Fruit fly (Drosophila melanogaster) whole organism, embryonic: ENCODE data around the gene CG1638.

ENCODE experiments used
- Adf1 ChIP-seq: fragments of 200-800 bp; sonication (Bioruptor generic); IDR thresholded peaks from 2 replicates; pipeline ENCODE4 v1.3.6; 2022; ENCODE audit warnings: missing biosample characterization, missing genetic modification characterization
- CG10267 ChIP-seq: fragments of 200-800 bp; sonication (Bioruptor generic); optimal IDR thresholded peaks from 2 replicates; lab custom pipeline; 2018; ENCODE audit warnings: missing biosample characterization, mild to moderate bottlenecking, missing genetic modification characterization, moderate library complexity
- CG10321 ChIP-seq: fragments of 200-800 bp; sonication (Bioruptor generic); IDR thresholded peaks from 2 replicates; pipeline ENCODE4 v1.3.6; 2022; ENCODE audit warnings: missing biosample characterization, missing genetic modification characterization
- CG10431 ChIP-seq: fragments of 200-800 bp; sonication (Bioruptor generic); optimal IDR thresholded peaks from 3 replicates; lab custom pipeline; 2018; ENCODE audit warnings: missing biosample characterization, mild to moderate bottlenecking, missing genetic modification characterization
- CG10462 ChIP-seq: fragments of 200-800 bp; sonication (Bioruptor generic); optimal IDR thresholded peaks from 2 replicates; lab custom pipeline; 2016; ENCODE audit warnings: missing biosample characterization, missing genetic modification characterization
- CG1602 ChIP-seq: fragments of 200-800 bp; sonication (Bioruptor generic); optimal IDR thresholded peaks from 3 replicates; lab custom pipeline; 2016; ENCODE audit warnings: missing biosample characterization, missing genetic modification characterization
- CG17328 ChIP-seq: fragments of 200-800 bp; sonication (Bioruptor generic); IDR thresholded peaks from 2 replicates; pipeline ENCODE4 v1.3.6; 2022; ENCODE audit warnings: missing biosample characterization, missing genetic modification characterization
- CG17612 ChIP-seq: fragments of 200-800 bp; sonication (Bioruptor generic); IDR thresholded peaks from 2 replicates; pipeline ENCODE4 v1.3.6; 2022; ENCODE audit warnings: missing biosample characterization, missing genetic modification characterization
- CG17829 ChIP-seq: fragments of 200-800 bp; optimal IDR thresholded peaks from 2 replicates; lab custom pipeline; 2019; ENCODE audit warnings: missing biosample characterization, mild to moderate bottlenecking, missing genetic modification characterization, moderate library complexity
- CG3065 ChIP-seq: fragments of 200-800 bp; sonication (Bioruptor generic); optimal IDR thresholded peaks from 2 replicates; lab custom pipeline; 2016; ENCODE audit warnings: missing biosample characterization, missing genetic modification characterization
- CG31388 ChIP-seq: fragments of 200-800 bp; sonication (Bioruptor generic); optimal IDR thresholded peaks from 2 replicates; lab custom pipeline; 2016; ENCODE audit warnings: missing biosample characterization, missing genetic modification characterization
- CG34224 ChIP-seq: fragments of 200-800 bp; sonication (Bioruptor generic); IDR thresholded peaks from 3 replicates; pipeline ENCODE4 v1.3.6; 2022; ENCODE audit warnings: missing biosample characterization, missing genetic modification characterization; ENCODE audit not compliant: partially characterized antibody
- CG4282 ChIP-seq: fragments of 200-800 bp; sonication (Bioruptor generic); optimal IDR thresholded peaks from 2 replicates; lab custom pipeline; 2016; ENCODE audit warnings: missing biosample characterization, missing genetic modification characterization
- CG4328 ChIP-seq: fragments of 200-800 bp; sonication (Bioruptor generic); optimal IDR thresholded peaks from 3 replicates; lab custom pipeline; 2017; ENCODE audit warnings: missing biosample characterization, missing genetic modification reagents, missing genetic modification characterization
- CG4404 ChIP-seq: fragments of 200-800 bp; sonication (Bioruptor generic); IDR thresholded peaks from 2 replicates; pipeline ENCODE4 v1.3.6; 2022; ENCODE audit warnings: missing biosample characterization, missing genetic modification characterization
- CG6654 ChIP-seq: fragments of 200-800 bp; sonication (Bioruptor generic); optimal IDR thresholded peaks from 2 replicates; lab custom pipeline; 2017; ENCODE audit warnings: missing biosample characterization, mild to moderate bottlenecking, missing genetic modification characterization
- CG6689 ChIP-seq: fragments of 200-800 bp; sonication (Bioruptor generic); IDR thresholded peaks from 2 replicates; pipeline ENCODE4 v1.3.6; 2022; ENCODE audit warnings: missing biosample characterization, missing genetic modification characterization
- CG7786 ChIP-seq: fragments of 200-800 bp; sonication (Bioruptor generic); optimal IDR thresholded peaks from 2 replicates; lab custom pipeline; 2016; ENCODE audit warnings: missing biosample characterization, missing genetic modification characterization
- CG7963 ChIP-seq: fragments of 200-800 bp; sonication (Bioruptor generic); IDR thresholded peaks from 3 replicates; pipeline ENCODE4 v1.3.6; 2022; ENCODE audit warnings: missing biosample characterization, missing genetic modification characterization; ENCODE audit not compliant: partially characterized antibody
- CG8290 ChIP-seq, 3 experiments: fragments of 200-800 bp; sonication (Bioruptor generic); optimal IDR thresholded peaks; 2 replicates each; lab custom pipeline; 2016 to 2019; ENCODE audit warnings: missing biosample characterization in 3 of 3, missing genetic modification characterization in 3 of 3, mild to moderate bottlenecking in 2 of 3, moderate library complexity in 1 of 3
- CG9932 ChIP-seq: fragments of 200-800 bp; sonication (Bioruptor generic); IDR thresholded peaks from 2 replicates; pipeline ENCODE4 v1.3.6; 2022; ENCODE audit warnings: missing biosample characterization, missing genetic modification characterization
- Ets65A ChIP-seq: fragments of 200-800 bp; sonication (Bioruptor generic); peaks from one replicate; lab custom pipeline; 2016; ENCODE audit warnings: missing biosample characterization, missing genetic modification characterization
- GATAe ChIP-seq: fragments of 200-800 bp; sonication (Bioruptor generic); conservative IDR thresholded peaks from 2 replicates; pipeline ENCODE4 v1.3.6; 2022; ENCODE audit warnings: missing biosample characterization, missing genetic modification characterization
- HLH4C ChIP-seq: fragments of 200-800 bp; sonication (Bioruptor generic); IDR thresholded peaks from 3 replicates; pipeline ENCODE4 v1.3.6; 2022; ENCODE audit warnings: missing biosample characterization, missing genetic modification characterization; ENCODE audit not compliant: partially characterized antibody
- HLHmδ ChIP-seq: fragments of 200-800 bp; sonication (Bioruptor generic); optimal IDR thresholded peaks from 2 replicates; lab custom pipeline; 2018; ENCODE audit warnings: missing biosample characterization, mild to moderate bottlenecking, missing genetic modification characterization, moderate library complexity
- Hr3 ChIP-seq: fragments of 200-800 bp; sonication (Bioruptor generic); optimal IDR thresholded peaks from 3 replicates; lab custom pipeline; 2016; ENCODE audit warnings: missing biosample characterization, missing genetic modification characterization
- Hr78 ChIP-seq, 2 experiments: fragments of 200-800 bp in 1 of 2; fragments of >200 bp in 1 of 2; sonication (Bioruptor generic) in 1 of 2; optimal IDR thresholded peaks; 2 replicates each; lab custom pipeline; 2017 to 2019; ENCODE audit warnings: missing biosample characterization in 2 of 2, missing genetic modification characterization in 2 of 2, mild to moderate bottlenecking in 1 of 2, moderate library complexity in 1 of 2
- MBD-R2 ChIP-seq: fragments of 200-800 bp; sonication (Bioruptor generic); IDR thresholded peaks from 2 replicates; pipeline ENCODE4 v1.3.6; 2022; ENCODE audit warnings: missing biosample characterization, missing genetic modification characterization
- Max ChIP-seq: fragments of 200-800 bp; sonication (Bioruptor generic); optimal IDR thresholded peaks from 2 replicates; lab custom pipeline; 2016; ENCODE audit warnings: missing biosample characterization, mild to moderate bottlenecking, missing genetic modification characterization
- Meics ChIP-seq: fragments of 200-800 bp; sonication (Bioruptor generic); optimal IDR thresholded peaks from 2 replicates; lab custom pipeline; 2017; ENCODE audit warnings: missing biosample characterization, mild to moderate bottlenecking, missing genetic modification characterization
- Nf-YB ChIP-seq: fragments of 200-800 bp; sonication (Bioruptor generic); optimal IDR thresholded peaks from 3 replicates; lab custom pipeline; 2019; ENCODE audit warnings: missing biosample characterization, mild to moderate bottlenecking, missing genetic modification characterization, moderate library complexity
- Ravus ChIP-seq: fragments of 200-800 bp; sonication (Bioruptor generic); IDR thresholded peaks from 2 replicates; pipeline ENCODE4 v1.3.6; 2022; ENCODE audit warnings: missing biosample characterization, missing genetic modification characterization
- Sry-β ChIP-seq: fragments of 200-800 bp; sonication (Bioruptor generic); optimal IDR thresholded peaks from 2 replicates; lab custom pipeline; 2018; ENCODE audit warnings: missing biosample characterization, mild to moderate bottlenecking, missing genetic modification characterization, moderate library complexity
- YL-1 ChIP-seq: fragments of 200-800 bp; sonication (Bioruptor generic); optimal IDR thresholded peaks from 3 replicates; lab custom pipeline; 2017; ENCODE audit warnings: missing biosample characterization, mild to moderate bottlenecking, missing genetic modification characterization
- al ChIP-seq: fragments of 200-800 bp; sonication (Bioruptor generic); IDR thresholded peaks from 2 replicates; pipeline ENCODE4 v1.3.6; 2022; ENCODE audit warnings: missing biosample characterization, missing genetic modification characterization
- ap ChIP-seq: fragments of 200-800 bp; sonication (Bioruptor generic); IDR thresholded peaks from 2 replicates; pipeline ENCODE4 v1.3.6; 2022; ENCODE audit warnings: missing biosample characterization, missing genetic modification characterization
- ara ChIP-seq: fragments of 200-800 bp; sonication (Bioruptor generic); IDR thresholded peaks from 2 replicates; pipeline ENCODE4 v1.3.6; 2022; ENCODE audit warnings: missing biosample characterization, missing genetic modification characterization
- ase ChIP-seq: fragments of 200-800 bp; sonication (Bioruptor generic); IDR thresholded peaks from 3 replicates; pipeline ENCODE4 v1.3.6; 2022; ENCODE audit warnings: missing biosample characterization, missing genetic modification characterization
- ash1 ChIP-seq: fragments of 200-800 bp; sonication (Bioruptor generic); optimal IDR thresholded peaks from 2 replicates; lab custom pipeline; 2018; ENCODE audit warnings: missing biosample characterization, mild to moderate bottlenecking, missing genetic modification characterization
- chm ChIP-seq: fragments of 200-800 bp; sonication (Bioruptor generic); IDR thresholded peaks from 2 replicates; pipeline ENCODE4 v1.3.6; 2022; ENCODE audit warnings: missing biosample characterization, missing genetic modification characterization
- crc ChIP-seq: fragments of 200-800 bp; sonication (Bioruptor generic); optimal IDR thresholded peaks from 2 replicates; lab custom pipeline; 2016; ENCODE audit warnings: missing biosample characterization, missing genetic modification characterization
- da ChIP-seq: fragments of 200-800 bp; sonication (Bioruptor generic); optimal IDR thresholded peaks from 2 replicates; lab custom pipeline; 2016; ENCODE audit warnings: missing biosample characterization, missing genetic modification characterization
- esg ChIP-seq: fragments of 200-800 bp; sonication (Bioruptor generic); conservative IDR thresholded peaks from 2 replicates; pipeline ENCODE4 v1.3.6; 2022; ENCODE audit warnings: missing biosample characterization, missing genetic modification characterization
- exex ChIP-seq: fragments of 200-800 bp; sonication (Bioruptor generic); optimal IDR thresholded peaks from 4 replicates; lab custom pipeline; 2018; ENCODE audit warnings: missing biosample characterization, mild to moderate bottlenecking, missing genetic modification characterization, moderate library complexity
- fd102C ChIP-seq: fragments of 200-800 bp; sonication (Bioruptor generic); optimal IDR thresholded peaks from 2 replicates; lab custom pipeline; 2018; ENCODE audit warnings: missing biosample characterization, mild to moderate bottlenecking, missing genetic modification characterization, moderate library complexity
- gce ChIP-seq: fragments of 200-800 bp; sonication (Bioruptor generic); IDR thresholded peaks from 3 replicates; pipeline ENCODE4 v1.3.6; 2022; ENCODE audit warnings: missing biosample characterization, missing genetic modification characterization
- insv ChIP-seq, 2 experiments: fragments of 200-800 bp; sonication (Bioruptor generic); optimal IDR thresholded peaks; 3 replicates each; lab custom pipeline; 2016 to 2018; ENCODE audit warnings: missing biosample characterization in 2 of 2, missing genetic modification characterization in 2 of 2
- klu ChIP-seq: fragments of 200-800 bp; sonication (Bioruptor generic); IDR thresholded peaks from 2 replicates; pipeline ENCODE4 v1.3.6; 2022; ENCODE audit warnings: missing biosample characterization, missing genetic modification characterization
- peb ChIP-seq: fragments of 200-800 bp; sonication (Bioruptor generic); IDR thresholded peaks from 2 replicates; pipeline ENCODE4 v1.3.6; 2022; ENCODE audit warnings: missing biosample characterization, missing genetic modification characterization
- pfk ChIP-seq: fragments of 200-800 bp; sonication (Bioruptor generic); optimal IDR thresholded peaks from 2 replicates; lab custom pipeline; 2018; ENCODE audit warnings: missing biosample characterization, mild to moderate bottlenecking, missing genetic modification characterization, moderate library complexity
- pho ChIP-seq: fragments of 200-800 bp; sonication (Bioruptor generic); optimal IDR thresholded peaks from 2 replicates; lab custom pipeline; 2016; ENCODE audit warnings: missing biosample characterization, missing genetic modification characterization

Gene CG1638

dm6 chr3R:31608438-31609188 is 18.2 kb downstream of the CG1638 start (continued):
- TF ChIP-seq CG7786 (GFP tag; lab: Kevin White, UChicago) = no peak
- no peak for TF ChIP-seq Max (GFP tag; lab: Kevin White, UChicago)
- no peak for TF ChIP-seq al (GFP tag; lab: Robert Waterston, UW)
- no peak for TF ChIP-seq CG6689 (GFP tag; lab: Robert Waterston, UW)
- TF ChIP-seq crc = peak; percentile 4
- TF ChIP-seq CG6654 = no peak
- no peak for TF ChIP-seq CG3065 (GFP tag; lab: Kevin White, UChicago)
- TF ChIP-seq gce (GFP tag; lab: Robert Waterston, UW) = no peak
- TF ChIP-seq insv (GFP tag; optimal IDR thresholded peaks at IDR 0.05; lab: Kevin White, UChicago) = no peak
- TF ChIP-seq Sry-β (GFP tag; lab: Kevin White, UChicago) = no peak
- TF ChIP-seq CG31388 (GFP tag; lab: Kevin White, UChicago) = no peak
- TF ChIP-seq CG8290 (GFP tag; optimal IDR thresholded peaks at IDR 0.05; lab: Kevin White, UChicago) = no peak
- TF ChIP-seq CG8290 (tag; optimal IDR thresholded peaks at IDR 0.05; lab: Kevin White, UChicago) = peak in 1 of 2 experiments; percentile 54
- TF ChIP-seq CG17328 (GFP tag; lab: Robert Waterston, UW) = no peak
- TF ChIP-seq CG4328 (GFP tag; lab: Kevin White, UChicago) = no peak
- no peak for TF ChIP-seq Ravus (GFP tag; lab: Robert Waterston, UW)
- no peak for TF ChIP-seq MBD-R2 (GFP tag; lab: Robert Waterston, UW)
- TF ChIP-seq CG9932 (GFP tag; lab: Robert Waterston, UW) = no peak
- peak; percentile 98 for TF ChIP-seq pfk (GFP tag; lab: Kevin White, UChicago)
- no peak for TF ChIP-seq CG17829 (tag; lab: Kevin White, UChicago)
- TF ChIP-seq CG4404 (GFP tag; lab: Robert Waterston, UW) = no peak
- no peak for TF ChIP-seq GATAe (GFP tag; lab: Robert Waterston, UW)
- TF ChIP-seq ara (GFP tag; lab: Robert Waterston, UW) = no peak
- TF ChIP-seq Hr3 = no peak
- TF ChIP-seq pho = no peak
- no peak for TF ChIP-seq CG4282 (GFP tag; lab: Kevin White, UChicago)
- no peak for TF ChIP-seq CG1602
- peak; percentile 21 for TF ChIP-seq Meics (GFP tag; lab: Kevin White, UChicago)
- no peak for TF ChIP-seq ash1 (GFP tag; lab: Kevin White, UChicago)
- no peak for TF ChIP-seq CG10267 (tag; lab: Kevin White, UChicago)
- no peak for TF ChIP-seq Ets65A (GFP tag; lab: Kevin White, UChicago)
- TF ChIP-seq peb (GFP tag; lab: Robert Waterston, UW) = no peak
- TF ChIP-seq da (GFP tag; lab: Kevin White, UChicago) = no peak
- peak; percentile 34 for TF ChIP-seq exex (tag; lab: Kevin White, UChicago)
- TF ChIP-seq CG17612 = no peak
- TF ChIP-seq Adf1 (GFP tag; lab: Robert Waterston, UW) = no peak
- TF ChIP-seq CG10462 (GFP tag; lab: Kevin White, UChicago) = no peak
- no peak for TF ChIP-seq Nf-YB (GFP tag; lab: Kevin White, UChicago)
- no peak for TF ChIP-seq HLH4C (GFP tag; lab: Robert Waterston, UW)
- peak; percentile 43 for TF ChIP-seq YL-1 (GFP tag; lab: Kevin White, UChicago)
- no peak for TF ChIP-seq CG10431 (GFP tag; lab: Kevin White, UChicago)
- TF ChIP-seq CG7963 (GFP tag; lab: Robert Waterston, UW) = no peak
- TF ChIP-seq HLHmδ (GFP tag; lab: Kevin White, UChicago) = peak; percentile 65
- TF ChIP-seq ap (GFP tag; lab: Robert Waterston, UW) = no peak
- TF ChIP-seq CG34224 (GFP tag; lab: Robert Waterston, UW) = no peak
- TF ChIP-seq CG10321 (GFP tag; lab: Robert Waterston, UW) = no peak
- TF ChIP-seq klu (GFP tag; lab: Robert Waterston, UW) = no peak
- TF ChIP-seq chm (GFP tag; lab: Robert Waterston, UW) = no peak
- no peak for TF ChIP-seq Hr78 (GFP tag; optimal IDR thresholded peaks at IDR 0.05; lab: Kevin White, UChicago)
- no peak for TF ChIP-seq ase (GFP tag; lab: Robert Waterston, UW)
- no peak for TF ChIP-seq esg (GFP tag; lab: Robert Waterston, UW)
- no peak for TF ChIP-seq fd102C
